Fruit fly (Drosophila melanogaster) whole organism, embryonic: ENCODE results near the gene CG10208.

ENCODE experiments used
- Asciz ChIP-seq: fragments of 200-800 bp; sonication (Bioruptor generic); optimal IDR thresholded peaks from 2 replicates; lab custom pipeline; 2017; ENCODE audit warnings: missing biosample characterization, mild to moderate bottlenecking, missing genetic modification characterization, missing genetic modification reagents
- CG10267 ChIP-seq: fragments of 200-800 bp; sonication (Bioruptor generic); optimal IDR thresholded peaks from 2 replicates; lab custom pipeline; 2018; ENCODE audit warnings: missing biosample characterization, mild to moderate bottlenecking, missing genetic modification characterization, moderate library complexity
- CG10366 ChIP-seq: fragments of 200-800 bp; sonication (Bioruptor generic); IDR thresholded peaks from 2 replicates; pipeline ENCODE4 v1.3.6; 2022; ENCODE audit warnings: missing biosample characterization, missing genetic modification characterization
- CG11093 ChIP-seq: fragments of 200-800 bp; sonication (Bioruptor generic); IDR thresholded peaks from 3 replicates; pipeline ENCODE4 v1.3.6; 2022; ENCODE audit warnings: missing biosample characterization, missing genetic modification characterization
- CG12299 ChIP-seq: fragments of 200-800 bp; sonication (Bioruptor generic); optimal IDR thresholded peaks from 2 replicates; lab custom pipeline; 2018; ENCODE audit warnings: missing biosample characterization, mild to moderate bottlenecking, missing genetic modification characterization
- CG12391 ChIP-seq: fragments of 200-800 bp; sonication (Bioruptor generic); optimal IDR thresholded peaks from 3 replicates; lab custom pipeline; 2018; ENCODE audit warnings: missing biosample characterization, mild to moderate bottlenecking, missing genetic modification characterization, moderate library complexity
- CG13624 ChIP-seq: fragments of 200-800 bp; sonication (Bioruptor generic); optimal IDR thresholded peaks from 2 replicates; lab custom pipeline; 2016; ENCODE audit warnings: missing biosample characterization, missing genetic modification characterization
- CG13775 ChIP-seq: fragments of 200-800 bp; sonication (Bioruptor generic); optimal IDR thresholded peaks from 3 replicates; lab custom pipeline; 2017; ENCODE audit warnings: missing biosample characterization, mild to moderate bottlenecking, missing genetic modification characterization
- CG14667 ChIP-seq: fragments of 200-800 bp; sonication (Bioruptor generic); IDR thresholded peaks from 2 replicates; pipeline ENCODE4 v1.3.6; 2022; ENCODE audit warnings: missing biosample characterization, missing genetic modification characterization
- CG1602 ChIP-seq: fragments of 200-800 bp; sonication (Bioruptor generic); optimal IDR thresholded peaks from 3 replicates; lab custom pipeline; 2016; ENCODE audit warnings: missing biosample characterization, missing genetic modification characterization
- CG1647 ChIP-seq: fragments of 200-800 bp; sonication (Bioruptor generic); optimal IDR thresholded peaks from 3 replicates; lab custom pipeline; 2016; ENCODE audit warnings: missing biosample characterization, missing genetic modification characterization
- CG3163 ChIP-seq: fragments of 200-800 bp; sonication (Bioruptor generic); optimal IDR thresholded peaks from 3 replicates; lab custom pipeline; 2016; ENCODE audit warnings: missing biosample characterization, missing genetic modification characterization
- CG3281 ChIP-seq: fragments of 200-800 bp; sonication (Bioruptor generic); optimal IDR thresholded peaks from 3 replicates; lab custom pipeline; 2017; ENCODE audit warnings: missing biosample characterization, mild to moderate bottlenecking, missing genetic modification characterization
- CG43689 ChIP-seq: fragments of 200-800 bp; sonication (Bioruptor generic); IDR thresholded peaks from 2 replicates; pipeline ENCODE4 v1.3.6; 2022; ENCODE audit warnings: missing biosample characterization, missing genetic modification characterization
- CG4424 ChIP-seq: fragments of 200-800 bp; sonication (Bioruptor generic); optimal IDR thresholded peaks from 3 replicates; lab custom pipeline; 2016; ENCODE audit warnings: missing biosample characterization, missing genetic modification characterization
- CG6683 ChIP-seq: fragments of 200-800 bp; sonication (Bioruptor generic); optimal IDR thresholded peaks from 2 replicates; lab custom pipeline; 2017; ENCODE audit warnings: missing biosample characterization, mild to moderate bottlenecking, missing genetic modification characterization, missing genetic modification reagents
- CTCF ChIP-seq: fragments of 200-800 bp; sonication (Bioruptor generic); optimal IDR thresholded peaks from 2 replicates; lab custom pipeline; 2017; ENCODE audit warnings: missing biosample characterization, mild to moderate bottlenecking, missing genetic modification characterization, moderate library complexity
- D19A ChIP-seq: fragments of 200-800 bp; optimal IDR thresholded peaks from 3 replicates; lab custom pipeline; 2019; ENCODE audit warnings: missing biosample characterization, mild to moderate bottlenecking, missing genetic modification characterization, moderate library complexity
- Eip74EF ChIP-seq, 2 experiments: fragments of 200-800 bp in 1 of 2; fragments of >200 bp in 1 of 2; sonication (Bioruptor generic) in 1 of 2; optimal IDR thresholded peaks; 2 replicates each; lab custom pipeline; 2017 to 2019; ENCODE audit warnings: missing biosample characterization in 2 of 2, missing genetic modification characterization in 2 of 2, mild to moderate bottlenecking in 1 of 2, moderate library complexity in 1 of 2
- Gsc ChIP-seq: fragments of 200-800 bp; sonication (Bioruptor generic); IDR thresholded peaks from 2 replicates; pipeline ENCODE4 v1.3.6; 2022; ENCODE audit warnings: missing biosample characterization, missing genetic modification characterization
- HLH4C ChIP-seq: fragments of 200-800 bp; sonication (Bioruptor generic); IDR thresholded peaks from 3 replicates; pipeline ENCODE4 v1.3.6; 2022; ENCODE audit warnings: missing biosample characterization, missing genetic modification characterization; ENCODE audit not compliant: partially characterized antibody
- HLHmδ ChIP-seq: fragments of 200-800 bp; sonication (Bioruptor generic); optimal IDR thresholded peaks from 2 replicates; lab custom pipeline; 2018; ENCODE audit warnings: missing biosample characterization, mild to moderate bottlenecking, missing genetic modification characterization, moderate library complexity
- Hr39 ChIP-seq: fragments of >200 bp; optimal IDR thresholded peaks from 2 replicates; lab custom pipeline; 2017
- Lpt ChIP-seq: fragments of >200 bp; optimal IDR thresholded peaks from 2 replicates; lab custom pipeline; 2018; ENCODE audit warnings: missing biosample characterization, missing genetic modification characterization
- Nf-YA ChIP-seq: fragments of 200-800 bp; sonication (Bioruptor generic); IDR thresholded peaks from 2 replicates; pipeline ENCODE4 v1.3.6; 2022; ENCODE audit warnings: missing biosample characterization, missing genetic modification characterization
- Nf-YC ChIP-seq: fragments of 200-800 bp; optimal IDR thresholded peaks from 3 replicates; lab custom pipeline; 2019; ENCODE audit warnings: missing biosample characterization, mild to moderate bottlenecking, missing genetic modification characterization, moderate library complexity
- Oaz ChIP-seq: fragments of 200-800 bp; sonication (Bioruptor generic); IDR thresholded peaks from 2 replicates; pipeline ENCODE4 v1.3.6; 2022; ENCODE audit warnings: missing biosample characterization, missing genetic modification characterization
- Sox102F ChIP-seq: fragments of 200-800 bp; sonication (Bioruptor generic); optimal IDR thresholded peaks from 2 replicates; lab custom pipeline; 2018; ENCODE audit warnings: missing biosample characterization, mild to moderate bottlenecking, missing genetic modification characterization, moderate library complexity
- Stat92E ChIP-seq, 3 experiments: fragments of >200 bp in 2 of 3; fragments of 200-800 bp in 1 of 3; sonication (Bioruptor generic) in 1 of 3; optimal IDR thresholded peaks; 2 replicates each; lab custom pipeline; 2017 to 2019; ENCODE audit warnings: missing biosample characterization in 3 of 3, missing genetic modification characterization in 3 of 3, mild to moderate bottlenecking in 1 of 3, moderate library complexity in 1 of 3
- al ChIP-seq: fragments of 200-800 bp; sonication (Bioruptor generic); IDR thresholded peaks from 2 replicates; pipeline ENCODE4 v1.3.6; 2022; ENCODE audit warnings: missing biosample characterization, missing genetic modification characterization
- ato ChIP-seq: fragments of 200-800 bp; sonication (Bioruptor generic); IDR thresholded peaks from 2 replicates; pipeline ENCODE4 v1.3.6; 2022; ENCODE audit warnings: missing biosample characterization, missing genetic modification characterization; ENCODE audit not compliant: partially characterized antibody
- cad ChIP-seq: fragments of >200 bp; optimal IDR thresholded peaks from 2 replicates; lab custom pipeline; 2017; ENCODE audit warnings: missing biosample characterization, missing genetic modification characterization
- corto ChIP-seq: fragments of 200-800 bp; sonication (Bioruptor generic); optimal IDR thresholded peaks from 2 replicates; lab custom pipeline; 2016; ENCODE audit warnings: missing biosample characterization, mild to moderate bottlenecking, missing genetic modification characterization, moderate library complexity
- crol ChIP-seq: fragments of 200-800 bp; sonication (Bioruptor generic); IDR thresholded peaks from 2 replicates; pipeline ENCODE4 v1.3.6; 2022; ENCODE audit warnings: missing biosample characterization, missing genetic modification characterization
- da ChIP-seq: fragments of 200-800 bp; sonication (Bioruptor generic); optimal IDR thresholded peaks from 2 replicates; lab custom pipeline; 2016; ENCODE audit warnings: missing biosample characterization, missing genetic modification characterization
- dan ChIP-seq: fragments of 200-800 bp; sonication (Bioruptor generic); IDR thresholded peaks from 2 replicates; pipeline ENCODE4 v1.3.6; 2022; ENCODE audit warnings: missing biosample characterization, missing genetic modification characterization
- dmrt11E ChIP-seq: fragments of 200-800 bp; sonication (Bioruptor generic); optimal IDR thresholded peaks from 3 replicates; lab custom pipeline; 2018; ENCODE audit warnings: missing biosample characterization, mild to moderate bottlenecking, missing genetic modification characterization, moderate library complexity
- grn ChIP-seq: fragments of 200-800 bp; sonication (Bioruptor generic); optimal IDR thresholded peaks from 3 replicates; lab custom pipeline; 2017; ENCODE audit warnings: missing biosample characterization, missing genetic modification characterization
- gsb ChIP-seq: fragments of 200-800 bp; sonication (Bioruptor generic); IDR thresholded peaks from 2 replicates; pipeline ENCODE4 v1.3.6; 2022; ENCODE audit warnings: missing biosample characterization, missing genetic modification characterization
- kah ChIP-seq: fragments of 200-800 bp; sonication (Bioruptor generic); optimal IDR thresholded peaks from 2 replicates; lab custom pipeline; 2018; ENCODE audit warnings: missing biosample characterization, mild to moderate bottlenecking, missing genetic modification characterization
- kay ChIP-seq: fragments of 200-800 bp; sonication (Bioruptor generic); optimal IDR thresholded peaks from 2 replicates; lab custom pipeline; 2016; ENCODE audit warnings: missing biosample characterization, missing genetic modification characterization
- mld ChIP-seq: fragments of 200-800 bp; sonication (Bioruptor generic); IDR thresholded peaks from 3 replicates; pipeline ENCODE4 v1.3.6; 2022; ENCODE audit warnings: missing biosample characterization, missing genetic modification characterization; ENCODE audit not compliant: partially characterized antibody
- p53 ChIP-seq: fragments of 200-800 bp; sonication (Bioruptor generic); optimal IDR thresholded peaks from 2 replicates; lab custom pipeline; 2016; ENCODE audit warnings: missing biosample characterization, missing genetic modification characterization
- pita ChIP-seq: fragments of 200-800 bp; sonication (Bioruptor generic); optimal IDR thresholded peaks from 2 replicates; lab custom pipeline; 2017; ENCODE audit warnings: missing biosample characterization, mild to moderate bottlenecking, missing genetic modification characterization
- sc ChIP-seq, 3 experiments: fragments of >200 bp in 2 of 3; fragments of 200-800 bp in 1 of 3; sonication (Bioruptor generic) in 1 of 3; optimal IDR thresholded peaks; 2 replicates in 2 of 3; 3 replicates in 1 of 3; lab custom pipeline; 2017; ENCODE audit warnings: mild to moderate bottlenecking in 1 of 3, missing biosample characterization in 1 of 3, missing genetic modification characterization in 1 of 3, missing genetic modification reagents in 1 of 3
- scrt ChIP-seq: fragments of 200-800 bp; sonication (Bioruptor generic); optimal IDR thresholded peaks from 2 replicates; lab custom pipeline; 2018; ENCODE audit warnings: missing biosample characterization, mild to moderate bottlenecking, missing genetic modification characterization, moderate library complexity
- trem ChIP-seq: fragments of 200-800 bp; optimal IDR thresholded peaks from 3 replicates; lab custom pipeline; 2019; ENCODE audit warnings: missing biosample characterization, mild to moderate bottlenecking, missing genetic modification characterization, moderate library complexity
- trh ChIP-seq: fragments of 200-800 bp; sonication (Bioruptor generic); optimal IDR thresholded peaks from 2 replicates; lab custom pipeline; 2016; ENCODE audit warnings: missing biosample characterization, missing genetic modification characterization
- twi ChIP-seq: fragments of 200-800 bp; optimal IDR thresholded peaks from 2 replicates; lab custom pipeline; 2019; ENCODE audit warnings: missing biosample characterization, mild to moderate bottlenecking, missing genetic modification characterization, moderate library complexity
- unc-4 ChIP-seq: fragments of 200-800 bp; sonication (Bioruptor generic); IDR thresholded peaks from 2 replicates; pipeline ENCODE4 v1.3.6; 2022; ENCODE audit warnings: missing biosample characterization, missing genetic modification characterization; ENCODE audit not compliant: partially characterized antibody
- vnd ChIP-seq: fragments of 200-800 bp; sonication (Bioruptor generic); IDR thresholded peaks from 3 replicates; pipeline ENCODE4 v1.3.6; 2022; ENCODE audit warnings: missing biosample characterization, missing genetic modification characterization; ENCODE audit not compliant: partially characterized antibody

CG10208 gene

dm6 chr3R:23783961-23784360 lies 10.0 kb upstream of the CG10208 start (continued):
- TF ChIP-seq CG1602 (GFP tag; lab: Kevin White, UChicago): peak; percentile 72
- TF ChIP-seq sc (optimal IDR thresholded peaks at IDR 0.05; lab: Kevin White, UChicago): no peak
- TF ChIP-seq sc (GFP tag; optimal IDR thresholded peaks at IDR 0.05; lab: Kevin White, UChicago): peak; percentile 81
- TF ChIP-seq Oaz (GFP tag; lab: Robert Waterston, UW): 0 out of 2 replicates have a peak, but pooled peaks have one; percentile 33
- TF ChIP-seq CG12391 (tag; lab: Kevin White, UChicago): peak; percentile 81
- peak; percentile 31 for TF ChIP-seq corto (GFP tag; lab: Kevin White, UChicago)
- peak; percentile 44; the same call in 1 of the 2 replicates for TF ChIP-seq Nf-YA (GFP tag; lab: Robert Waterston, UW)
- TF ChIP-seq scrt (GFP tag; lab: Kevin White, UChicago): no peak
- TF ChIP-seq Stat92E (GFP tag; optimal IDR thresholded peaks at IDR 0.05; lab: Kevin White, UChicago): no peak
- TF ChIP-seq CG13624 (GFP tag; lab: Kevin White, UChicago): no peak
- peak; percentile 71 for TF ChIP-seq Asciz (GFP tag; lab: Kevin White, UChicago)
- peak; percentile 42 for TF ChIP-seq CG3281 (GFP tag; lab: Kevin White, UChicago)
- peak; percentile 82 for TF ChIP-seq trem (tag; lab: Kevin White, UChicago)
- TF ChIP-seq Nf-YC: no peak
- TF ChIP-seq Sox102F: peak; percentile 89
- no peak for TF ChIP-seq gsb
- TF ChIP-seq Hr39 (lab: Kevin White, UChicago): no peak
- peak; percentile 65; the same call in 2 of the 3 replicates for TF ChIP-seq CG11093 (GFP tag; lab: Robert Waterston, UW)
- TF ChIP-seq p53 (GFP tag; lab: Kevin White, UChicago): no peak
- TF ChIP-seq grn: no peak
- TF ChIP-seq crol (GFP tag; lab: Robert Waterston, UW): no peak
- TF ChIP-seq CG43689 (GFP tag; lab: Robert Waterston, UW): no peak
- TF ChIP-seq Gsc (GFP tag; lab: Robert Waterston, UW): no peak
- TF ChIP-seq vnd: no peak
- TF ChIP-seq kah (GFP tag; lab: Kevin White, UChicago): no peak
- no peak for TF ChIP-seq unc-4 (GFP tag; lab: Robert Waterston, UW)
- peak; percentile 93 for TF ChIP-seq dmrt11E (tag; lab: Kevin White, UChicago)
- peak; percentile 77 for TF ChIP-seq CG13775 (GFP tag; lab: Kevin White, UChicago)
- TF ChIP-seq CG14667 (GFP tag; lab: Robert Waterston, UW): peak; percentile 19; the same call in 1 of the 2 replicates
- TF ChIP-seq CG10267: peak; percentile 78
- TF ChIP-seq CG10366: peak; percentile 49
- no peak for TF ChIP-seq Lpt (GFP tag; lab: Kevin White, UChicago)
- no peak for TF ChIP-seq al (GFP tag; lab: Robert Waterston, UW)
- TF ChIP-seq Eip74EF (GFP tag; optimal IDR thresholded peaks at IDR 0.05; lab: Kevin White, UChicago): peak in 1 of 2 experiments; percentile 54
- peak; percentile 24 for TF ChIP-seq CTCF (GFP tag; lab: Kevin White, UChicago)
- no peak for TF ChIP-seq HLHmδ (GFP tag; lab: Kevin White, UChicago)
- peak; percentile 76 for TF ChIP-seq D19A (tag; lab: Kevin White, UChicago)
- peak; percentile 48 for TF ChIP-seq CG1647 (GFP tag; lab: Kevin White, UChicago)
- TF ChIP-seq CG12299 (tag; lab: Kevin White, UChicago): peak; percentile 11
- TF ChIP-seq cad (GFP tag; lab: Kevin White, UChicago): no peak
- peak; percentile 49 for TF ChIP-seq trh (GFP tag; lab: Kevin White, UChicago)
- no peak for TF ChIP-seq HLH4C (GFP tag; lab: Robert Waterston, UW)
- no peak for TF ChIP-seq dan (GFP tag; lab: Robert Waterston, UW)
- TF ChIP-seq mld (GFP tag; lab: Robert Waterston, UW): no peak
- no peak for TF ChIP-seq CG3163
- TF ChIP-seq twi: peak; percentile 74
- TF ChIP-seq ato (GFP tag; lab: Robert Waterston, UW): no peak
- TF ChIP-seq kay: no peak
- peak; percentile 82 for TF ChIP-seq CG4424 (GFP tag; lab: Kevin White, UChicago)
- TF ChIP-seq da: peak; percentile 15
- TF ChIP-seq pita (GFP tag; lab: Kevin White, UChicago): no peak
- TF ChIP-seq CG6683 (GFP tag; lab: Kevin White, UChicago): peak; percentile 26
